Worm (Caenorhabditis elegans): ENCODE results near the gene cyn-11.

cyn-11 gene

ce11 chrII:8751686-8752085 is 35.6 kb upstream of the cyn-11 start, which contains the start of gene atf-2:
atf-2 (plus strand) TSS chrII:8751986.
- TF ChIP-seq flt-1 (GFP tag; IDR thresholded peaks at IDR 0.05): no peak
- TF ChIP-seq ceh-13 (GFP tag; optimal IDR thresholded peaks at IDR 0.05): no peak
- no peak for TF ChIP-seq tbx-11 (GFP tag; IDR thresholded peaks at IDR 0.05)
- no peak for TF ChIP-seq hmbx-1 (tag; optimal IDR thresholded peaks at IDR 0.05)
- no peak for TF ChIP-seq ama-1 (optimal IDR thresholded peaks at IDR 0.05)
- no peak for TF ChIP-seq B0310.2 (tag; optimal IDR thresholded peaks at IDR 0.05)
- TF ChIP-seq tbx-37 (GFP tag; conservative IDR thresholded peaks at IDR 0.05): no peak
- TF ChIP-seq hnd-1 (tag; optimal IDR thresholded peaks at IDR 0.05): no peak
- TF ChIP-seq F13C5.2 (tag; optimal IDR thresholded peaks at IDR 0.05): no peak
- no peak for TF ChIP-seq sea-1 (GFP tag; conservative IDR thresholded peaks at IDR 0.05)
- no peak for TF ChIP-seq pes-1 (GFP tag; IDR thresholded peaks at IDR 0.05)
- TF ChIP-seq aly-1 (tag; optimal IDR thresholded peaks at IDR 0.05): no peak
- TF ChIP-seq ets-7 (tag; optimal IDR thresholded peaks at IDR 0.05): no peak
- TF ChIP-seq hmg-4 (GFP tag; optimal IDR thresholded peaks at IDR 0.05): no peak

DNA sequence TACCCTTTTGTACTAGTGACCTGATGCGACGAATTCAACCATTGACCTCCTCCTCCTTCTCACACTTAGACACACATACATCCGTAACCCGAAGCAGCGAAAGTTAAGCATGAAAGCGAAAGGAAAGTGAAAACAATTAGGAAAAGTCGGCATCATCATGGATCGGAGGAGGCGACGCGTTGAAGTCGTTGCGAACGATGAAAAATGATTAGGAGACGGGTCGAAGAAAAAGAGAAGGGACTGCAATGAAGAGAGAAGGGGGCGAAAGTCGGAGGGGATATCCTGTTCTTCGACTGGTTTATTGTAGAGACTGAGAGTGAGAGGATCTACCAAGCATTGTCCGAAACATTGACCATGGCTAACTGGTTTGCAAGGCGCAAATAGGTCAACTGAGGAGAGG is 35.0 kb upstream of the cyn-11 start:
- TF ChIP-seq aly-1 (tag; optimal IDR thresholded peaks at IDR 0.05): no peak
- TF ChIP-seq scrt-1 (GFP tag; IDR thresholded peaks at IDR 0.05): no peak

- TF ChIP-seq ets-7 (tag; optimal IDR thresholded peaks at IDR 0.05) (no peak), ama-1 (optimal IDR thresholded peaks at IDR 0.05) (no peak), ceh-13 (GFP tag; optimal IDR thresholded peaks at IDR 0.05) (no peak), flt-1 (GFP tag; IDR thresholded peaks at IDR 0.05) (no peak), B0310.2 (tag; optimal IDR thresholded peaks at IDR 0.05) (no peak), hmbx-1 (tag; optimal IDR thresholded peaks at IDR 0.05) (no peak), tbx-37 (GFP tag; conservative IDR thresholded peaks at IDR 0.05) (no peak)
Measured at ce11 chrII:8750056-8750455, 34.0 kb upstream of the cyn-11 start.

DNA sequence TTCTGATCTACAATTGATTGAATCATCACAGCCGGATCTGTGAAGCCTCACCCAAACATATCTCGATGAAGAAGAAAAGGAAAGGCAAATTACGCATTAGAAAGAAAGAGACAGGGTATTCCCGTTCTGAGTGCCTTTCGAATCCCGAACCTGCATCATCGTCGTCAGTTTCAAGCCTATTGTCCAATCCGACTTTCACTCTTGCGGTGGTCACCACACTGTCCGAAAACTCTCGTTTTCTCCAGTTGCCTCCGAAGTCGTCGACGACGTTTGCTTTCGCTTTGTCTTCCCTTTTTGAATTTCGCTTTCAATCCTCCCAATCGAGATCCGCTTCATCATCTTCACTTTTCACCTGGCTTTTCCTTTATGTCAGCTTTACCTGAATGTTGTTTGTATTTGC is 33.0 kb upstream of the cyn-11 start:
- TF ChIP-seq ceh-13 (GFP tag; optimal IDR thresholded peaks at IDR 0.05) (no peak), flt-1 (GFP tag; IDR thresholded peaks at IDR 0.05) (no peak), B0310.2 (tag; optimal IDR thresholded peaks at IDR 0.05) (no peak), F13C5.2 (tag; optimal IDR thresholded peaks at IDR 0.05) (no peak), ceh-36 (tag; optimal IDR thresholded peaks at IDR 0.05) (no peak), hnd-1 (tag; optimal IDR thresholded peaks at IDR 0.05) (no peak), hmbx-1 (tag; optimal IDR thresholded peaks at IDR 0.05) (no peak), scrt-1 (GFP tag; IDR thresholded peaks at IDR 0.05) (no peak), tbx-11 (GFP tag; IDR thresholded peaks at IDR 0.05) (no peak), sea-1 (GFP tag; conservative IDR thresholded peaks at IDR 0.05) (no peak), ets-7 (tag; optimal IDR thresholded peaks at IDR 0.05) (no peak), tbx-37 (GFP tag; conservative IDR thresholded peaks at IDR 0.05) (no peak), ama-1 (optimal IDR thresholded peaks at IDR 0.05) (no peak), pes-1 (GFP tag; IDR thresholded peaks at IDR 0.05) (no peak), tra-4 (tag; optimal IDR thresholded peaks at IDR 0.05) (no peak), aly-1 (tag; optimal IDR thresholded peaks at IDR 0.05) (no peak), hmg-4 (GFP tag; optimal IDR thresholded peaks at IDR 0.05) (no peak)

- TF ChIP-seq scrt-1 (GFP tag; IDR thresholded peaks at IDR 0.05): no peak
- TF ChIP-seq ceh-13 (GFP tag; optimal IDR thresholded peaks at IDR 0.05): no peak
- no peak for TF ChIP-seq pes-1 (GFP tag; IDR thresholded peaks at IDR 0.05)
- no peak for TF ChIP-seq aly-1 (tag; optimal IDR thresholded peaks at IDR 0.05)
- TF ChIP-seq ets-7 (tag; optimal IDR thresholded peaks at IDR 0.05): no peak
- no peak for TF ChIP-seq ama-1 (optimal IDR thresholded peaks at IDR 0.05)
- no peak for TF ChIP-seq F13C5.2 (tag; optimal IDR thresholded peaks at IDR 0.05)
- TF ChIP-seq tra-4 (tag; optimal IDR thresholded peaks at IDR 0.05): no peak
- TF ChIP-seq tbx-37 (GFP tag; conservative IDR thresholded peaks at IDR 0.05): no peak
- TF ChIP-seq tbx-11 (GFP tag; IDR thresholded peaks at IDR 0.05): no peak
- TF ChIP-seq ceh-36 (tag; optimal IDR thresholded peaks at IDR 0.05): no peak
- TF ChIP-seq sea-1 (GFP tag; conservative IDR thresholded peaks at IDR 0.05): no peak
- TF ChIP-seq hmbx-1 (tag; optimal IDR thresholded peaks at IDR 0.05): no peak
- no peak for TF ChIP-seq B0310.2 (tag; optimal IDR thresholded peaks at IDR 0.05)
- TF ChIP-seq hmg-4 (GFP tag; optimal IDR thresholded peaks at IDR 0.05): no peak
- no peak for TF ChIP-seq flt-1 (GFP tag; IDR thresholded peaks at IDR 0.05)
- no peak for TF ChIP-seq hnd-1 (tag; optimal IDR thresholded peaks at IDR 0.05)
Measured at ce11 chrII:8748638-8749037, 32.6 kb upstream of the cyn-11 start.

DNA sequence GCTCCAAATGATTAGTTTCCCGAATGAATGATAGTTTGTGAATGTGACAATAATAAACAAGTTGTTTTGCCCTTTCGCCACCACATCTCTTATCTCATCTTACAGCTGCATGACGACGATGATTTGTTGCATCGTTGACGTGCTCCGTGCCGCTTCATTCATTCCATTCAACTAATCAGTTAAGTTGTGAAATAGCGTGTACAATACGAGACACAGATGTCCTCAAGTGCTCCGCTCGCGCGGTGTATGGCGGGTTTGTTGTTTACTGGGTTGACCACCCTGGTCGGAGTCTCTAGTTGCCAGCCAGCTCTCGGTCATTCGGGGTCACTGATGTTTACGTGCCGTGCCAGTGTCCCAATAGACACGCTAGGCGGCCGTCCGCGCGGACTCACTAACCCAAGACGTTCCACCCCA is 31.9 kb upstream of the cyn-11 start:
- peak; percentile 54; the same call in 1 of the 2 replicates for TF ChIP-seq scrt-1 (GFP tag; IDR thresholded peaks at IDR 0.05)
- TF ChIP-seq hmg-4 (GFP tag; optimal IDR thresholded peaks at IDR 0.05): peak; percentile 73
- TF ChIP-seq sea-1 (GFP tag; conservative IDR thresholded peaks at IDR 0.05): no peak
- no peak for TF ChIP-seq pes-1 (GFP tag; IDR thresholded peaks at IDR 0.05)
- TF ChIP-seq hmbx-1 (tag; optimal IDR thresholded peaks at IDR 0.05): no peak
- no peak for TF ChIP-seq tbx-37 (GFP tag; conservative IDR thresholded peaks at IDR 0.05)
- TF ChIP-seq ceh-13 (GFP tag; optimal IDR thresholded peaks at IDR 0.05): no peak
- peak; percentile 11 for TF ChIP-seq F13C5.2 (tag; optimal IDR thresholded peaks at IDR 0.05)

ce11 chrII:8747246-8747938 is 31.3 kb upstream of the cyn-11 start:
- 0 out of 2 replicates have a peak, but pooled peaks have one; percentile 21 for TF ChIP-seq sea-1 (GFP tag; conservative IDR thresholded peaks at IDR 0.05)
- no peak for TF ChIP-seq tra-4 (tag; optimal IDR thresholded peaks at IDR 0.05)
- 0 out of 2 replicates have a peak, but pooled peaks have one; percentile 54 for TF ChIP-seq tbx-11 (GFP tag; IDR thresholded peaks at IDR 0.05)
- TF ChIP-seq flt-1 (GFP tag; IDR thresholded peaks at IDR 0.05): no peak

DNA sequence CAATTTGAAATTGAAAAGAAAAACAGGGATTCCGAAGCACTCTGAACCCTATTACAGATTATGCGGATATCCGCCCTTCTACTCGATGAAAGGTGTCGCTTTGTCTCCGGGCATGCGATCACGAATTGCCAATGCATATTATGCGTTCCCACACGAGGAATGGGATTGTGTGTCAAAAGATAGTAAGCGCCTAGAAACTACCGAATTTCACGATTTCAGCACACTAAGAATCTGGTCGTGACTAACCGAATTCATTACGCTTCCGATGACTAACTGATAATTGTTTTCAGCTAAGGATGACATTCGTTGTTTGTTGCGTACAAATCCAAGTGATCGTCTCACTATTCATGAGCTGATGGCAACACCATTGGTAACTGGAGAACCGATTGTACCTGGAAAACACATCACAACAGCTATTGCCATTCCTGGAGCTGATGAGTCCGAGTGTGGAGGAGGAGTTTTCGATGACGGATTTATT is 30.3 kb upstream of the cyn-11 start:
- TF ChIP-seq pes-1 (GFP tag; IDR thresholded peaks at IDR 0.05): no peak
- TF ChIP-seq flt-1 (GFP tag; IDR thresholded peaks at IDR 0.05): no peak
- no peak for TF ChIP-seq hmg-4 (GFP tag; optimal IDR thresholded peaks at IDR 0.05)
- TF ChIP-seq ceh-36 (tag; optimal IDR thresholded peaks at IDR 0.05): no peak
- TF ChIP-seq hmbx-1 (tag; optimal IDR thresholded peaks at IDR 0.05): no peak
